Fruit fly (Drosophila melanogaster): ENCODE results near the gene Gfat1.

Gfat1 gene

DNA sequence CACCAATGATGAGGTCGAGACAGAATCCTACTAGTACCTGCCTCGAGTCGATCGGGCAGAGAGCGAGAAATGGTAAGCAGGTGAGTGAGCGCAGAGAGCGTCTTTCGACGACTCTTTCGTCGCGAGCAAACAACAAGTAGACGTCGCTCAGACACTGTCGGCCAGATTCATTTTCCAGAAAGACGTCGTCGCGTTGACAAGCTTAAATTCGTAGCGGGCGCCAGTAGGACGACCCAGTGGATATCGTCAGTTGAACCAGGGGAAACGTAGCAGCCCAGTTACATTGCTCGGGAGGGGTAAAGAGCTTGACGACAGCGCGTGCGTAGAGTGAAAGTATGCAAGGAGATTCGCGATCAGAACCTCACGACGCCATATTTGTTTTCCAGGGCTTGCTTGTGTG lies 48.2 kb downstream of the Gfat1 start, which contains the start of gene CG12581 (continued):
- TF ChIP-seq amos (GFP tag; IDR thresholded peaks at IDR 0.05; ENCODE audit: partially characterized antibody) = peak; percentile 20; the same call in 1 of the 2 replicates
- TF ChIP-seq mld (GFP tag; IDR thresholded peaks at IDR 0.05; ENCODE audit: partially characterized antibody) = peak; percentile 57; the same call in 1 of the 3 replicates
- TF ChIP-seq esg (GFP tag; conservative IDR thresholded peaks at IDR 0.05) = no peak
- peak; percentile 40 for TF ChIP-seq CG11723 (GFP tag; optimal IDR thresholded peaks at IDR 0.05)
- no peak for TF ChIP-seq btn (GFP tag; optimal IDR thresholded peaks at IDR 0.05)
- TF ChIP-seq luna (GFP tag; optimal IDR thresholded peaks at IDR 0.05) = no peak
- no peak for TF ChIP-seq nau (GFP tag; optimal IDR thresholded peaks at IDR 0.05)
- TF ChIP-seq gcm (GFP tag; optimal IDR thresholded peaks at IDR 0.05) = no peak
- no peak for TF ChIP-seq CG14667 (GFP tag; IDR thresholded peaks at IDR 0.05)
- no peak for TF ChIP-seq CG3281 (GFP tag; optimal IDR thresholded peaks at IDR 0.05)
- TF ChIP-seq Lhr (GFP tag; optimal IDR thresholded peaks at IDR 0.05) = no peak

dm6 chr3R:4174975-4175374 lies 48.7 kb downstream of the Gfat1 start:
- no peak for TF ChIP-seq sug (tag; optimal IDR thresholded peaks at IDR 0.05)
- TF ChIP-seq cg (GFP tag; optimal IDR thresholded peaks at IDR 0.05) = peak; percentile 83
- TF ChIP-seq sob (GFP tag; IDR thresholded peaks at IDR 0.05) = 0 out of 2 replicates have a peak, but pooled peaks have one; percentile 12
- peak; percentile 57 for TF ChIP-seq Deaf1 (tag; optimal IDR thresholded peaks at IDR 0.05)
- TF ChIP-seq CG13894 (tag; optimal IDR thresholded peaks at IDR 0.05) = peak; percentile 30
- TF ChIP-seq Med (GFP tag) = peak; percentile 1
- TF ChIP-seq sd (tag; optimal IDR thresholded peaks at IDR 0.05) = peak; percentile 96
- TF ChIP-seq yki (optimal IDR thresholded peaks at IDR 0.05) = peak; percentile 17
- TF ChIP-seq CG10543 (GFP tag; optimal IDR thresholded peaks at IDR 0.05) = peak; percentile 11
- TF ChIP-seq trem (tag; optimal IDR thresholded peaks at IDR 0.05) = no peak
- TF ChIP-seq row (GFP tag; IDR thresholded peaks at IDR 0.05) = no peak
- TF ChIP-seq Trl (optimal IDR thresholded peaks at IDR 0.05) = peak; percentile 43 to 62
- TF ChIP-seq Trl (GFP tag; optimal IDR thresholded peaks at IDR 0.05) = no peak
- TF ChIP-seq Scr (GFP tag; IDR thresholded peaks at IDR 0.05; ENCODE audit: partially characterized antibody) = no peak
- TF ChIP-seq CG11723 (GFP tag; optimal IDR thresholded peaks at IDR 0.05) = peak; percentile 61
- no peak for TF ChIP-seq Hr39 (optimal IDR thresholded peaks at IDR 0.05)
- TF ChIP-seq nom (GFP tag; optimal IDR thresholded peaks at IDR 0.05) = peak; percentile 7
- no peak for TF ChIP-seq Nf-YA (GFP tag; IDR thresholded peaks at IDR 0.05)
- peak; percentile 93 for TF ChIP-seq CG15479 (GFP tag; optimal IDR thresholded peaks at IDR 0.05)
- TF ChIP-seq CG13775 (GFP tag; optimal IDR thresholded peaks at IDR 0.05) = no peak
- no peak for TF ChIP-seq CG8290 (GFP tag; optimal IDR thresholded peaks at IDR 0.05)
- peak in 1 of 2 experiments; percentile 45 for TF ChIP-seq CG8290 (tag; optimal IDR thresholded peaks at IDR 0.05)
- peak; percentile 44 for TF ChIP-seq kni (GFP tag; optimal IDR thresholded peaks at IDR 0.05)
- TF ChIP-seq Ptx1 (GFP tag; IDR thresholded peaks at IDR 0.05) = no peak
- 0 out of 3 replicates have a peak, but pooled peaks have one; percentile 15 for TF ChIP-seq mld (GFP tag; IDR thresholded peaks at IDR 0.05; ENCODE audit: partially characterized antibody)
- no peak for TF ChIP-seq dm (GFP tag; optimal IDR thresholded peaks at IDR 0.05)
- peak; percentile 12 for TF ChIP-seq CG9437 (GFP tag; optimal IDR thresholded peaks at IDR 0.05)
- TF ChIP-seq chinmo (GFP tag; IDR thresholded peaks at IDR 0.05; ENCODE audit: partially characterized antibody) = peak; percentile 90
- TF ChIP-seq CG7786 (GFP tag; optimal IDR thresholded peaks at IDR 0.05) = no peak
- peak; percentile 6 for TF ChIP-seq HLHmδ (GFP tag; optimal IDR thresholded peaks at IDR 0.05)

- TF ChIP-seq jumu (GFP tag; optimal IDR thresholded peaks at IDR 0.05) = no peak
- TF ChIP-seq CG2199 (GFP tag; IDR thresholded peaks at IDR 0.05) = peak; percentile 59; the same call in 2 of the 3 replicates
- no peak for TF ChIP-seq CrebB (tag; optimal IDR thresholded peaks at IDR 0.05)
- no peak for TF ChIP-seq so (GFP tag; IDR thresholded peaks at IDR 0.05)
- no peak for TF ChIP-seq CG4424 (GFP tag; optimal IDR thresholded peaks at IDR 0.05)
- no peak for TF ChIP-seq odd (GFP tag; optimal IDR thresholded peaks at IDR 0.05)
- TF ChIP-seq CG10565 (GFP tag; optimal IDR thresholded peaks at IDR 0.05) = no peak
- peak; percentile 69 for TF ChIP-seq Blimp-1 (GFP tag; optimal IDR thresholded peaks at IDR 0.05)
- TF ChIP-seq zen (tag; optimal IDR thresholded peaks at IDR 0.05) = peak; percentile 14
- TF ChIP-seq lov (optimal IDR thresholded peaks at IDR 0.05) = no peak
- no peak for TF ChIP-seq lov (GFP tag; IDR thresholded peaks at IDR 0.05)
- peak; percentile 28 for TF ChIP-seq CG10431 (GFP tag; optimal IDR thresholded peaks at IDR 0.05)
- TF ChIP-seq Bteb2 (GFP tag; optimal IDR thresholded peaks at IDR 0.05) = no peak
Observed at dm6 chr3R:4176728-4177127, 50.5 kb downstream of the Gfat1 start.
